Fruit fly (Drosophila melanogaster): ENCODE measurements around the gene pira.

DNA sequence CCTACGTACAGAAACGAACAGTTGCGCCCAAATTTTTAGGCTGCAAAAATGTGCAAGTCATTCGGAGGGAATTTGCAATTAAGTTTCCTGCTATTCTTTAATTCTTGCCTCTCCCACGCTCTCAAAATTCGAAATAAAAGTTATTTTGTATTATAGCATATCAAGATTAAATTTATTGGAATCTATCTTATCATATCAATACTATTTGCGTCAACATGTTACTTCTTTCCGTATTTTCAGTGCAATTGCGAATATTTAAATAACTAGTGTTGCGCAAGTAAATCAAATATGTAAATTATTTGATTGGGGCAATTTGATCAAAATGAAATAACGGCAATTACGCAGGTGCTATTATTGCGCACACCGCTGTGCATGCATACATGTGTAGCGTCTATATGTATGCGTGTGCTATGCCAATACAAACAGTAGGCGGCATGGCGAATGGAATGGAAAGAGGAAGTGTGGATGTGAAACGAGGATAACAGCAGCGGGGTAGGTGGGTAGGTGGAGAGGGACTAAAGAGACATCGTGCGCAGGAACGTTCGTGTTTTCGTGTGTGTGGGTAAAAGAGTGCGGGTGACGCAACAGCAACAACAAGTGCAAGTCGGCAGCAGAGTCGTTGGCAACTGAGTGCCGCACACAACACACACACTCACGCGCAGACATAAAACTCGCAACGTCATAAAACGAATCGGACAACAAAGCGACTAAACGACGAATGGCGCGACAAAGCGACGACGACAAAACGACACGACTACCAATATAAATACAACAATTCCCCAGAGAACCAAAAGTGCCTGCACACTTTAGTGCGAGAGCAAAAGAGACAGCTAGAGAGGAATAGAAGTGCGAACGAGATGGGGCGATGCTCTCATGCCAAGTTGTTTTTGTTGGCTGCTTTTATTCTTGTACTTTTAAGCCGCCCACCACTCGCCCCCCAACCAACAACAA is 27.7 kb downstream of the pira start:
- peak; percentile 93 for TF ChIP-seq psq (optimal IDR thresholded peaks at IDR 0.05)
- no peak for TF ChIP-seq Sin3A (optimal IDR thresholded peaks at IDR 0.05)
- no peak for TF ChIP-seq insv (optimal IDR thresholded peaks at IDR 0.05)
- TF ChIP-seq h (optimal IDR thresholded peaks at IDR 0.05), result no peak
- TF ChIP-seq ttk (optimal IDR thresholded peaks at IDR 0.05), result no peak
- TF ChIP-seq Myc (optimal IDR thresholded peaks at IDR 0.05), result no peak

Measured in Kc167 (cell line).